Worm (Caenorhabditis elegans) whole organism, late embryonic: ENCODE results near the gene fdgt-2.

ENCODE experiments used
- C08G9.2 ChIP-seq: sonication (generic microtip); optimal IDR thresholded peaks from 2 replicates; lab custom pipeline; 2016; ENCODE audit warnings: mild to moderate bottlenecking, missing genetic modification characterization, moderate library complexity, missing compliant biosample characterization
- C38D4.7 ChIP-seq: fragments of 200-800 bp; sonication (Bioruptor generic); optimal IDR thresholded peaks from 2 replicates; lab custom pipeline; 2018; ENCODE audit warnings: mild to moderate bottlenecking, missing genetic modification characterization, moderate library complexity, missing compliant biosample characterization
- F13H6.1 ChIP-seq: sonication (generic microtip); optimal IDR thresholded peaks from 2 replicates; lab custom pipeline; 2016; ENCODE audit warnings: missing genetic modification characterization, missing compliant biosample characterization
- K09A11.1 ChIP-seq: sonication (generic microtip); optimal IDR thresholded peaks from 2 replicates; lab custom pipeline; 2017; ENCODE audit warnings: antibody characterized with exemption, mild to moderate bottlenecking, missing genetic modification characterization, missing compliant biosample characterization; ENCODE audit not compliant: insufficient read depth
- T23F11.4 ChIP-seq: fragments of 200-800 bp; sonication (Bioruptor generic); optimal IDR thresholded peaks from 2 replicates; lab custom pipeline; 2018; ENCODE audit warnings: mild to moderate bottlenecking, missing genetic modification characterization, missing compliant biosample characterization
- Y22D7AL.16 ChIP-seq: sonication (generic microtip); optimal IDR thresholded peaks from 2 replicates; lab custom pipeline; 2016; ENCODE audit warnings: missing genetic modification characterization, missing compliant biosample characterization
- ceh-14 ChIP-seq: sonication (generic microtip); optimal IDR thresholded peaks from 2 replicates; lab custom pipeline; 2016; ENCODE audit warnings: missing genotype, missing genetic modification characterization, missing compliant biosample characterization
- ceh-18 ChIP-seq: sonication (generic microtip); optimal IDR thresholded peaks from 2 replicates; lab custom pipeline; 2016; ENCODE audit warnings: missing genetic modification characterization, missing compliant biosample characterization
- ceh-19 ChIP-seq: fragments of 200-800 bp; sonication (Bioruptor generic); optimal IDR thresholded peaks from 2 replicates; lab custom pipeline; 2018; ENCODE audit warnings: mild to moderate bottlenecking, missing genetic modification characterization, missing compliant biosample characterization
- ceh-2 ChIP-seq: sonication (generic microtip); optimal IDR thresholded peaks from 2 replicates; lab custom pipeline; 2016; ENCODE audit warnings: missing genotype, missing genetic modification characterization, missing compliant biosample characterization
- ceh-24 ChIP-seq: sonication (generic microtip); optimal IDR thresholded peaks from 2 replicates; lab custom pipeline; 2016; ENCODE audit warnings: mild to moderate bottlenecking, missing genetic modification characterization, missing compliant biosample characterization
- ceh-31 ChIP-seq: sonication (generic microtip); optimal IDR thresholded peaks from 2 replicates; lab custom pipeline; 2016; ENCODE audit warnings: missing genetic modification characterization, missing compliant biosample characterization
- ceh-34 ChIP-seq: sonication (generic microtip); optimal IDR thresholded peaks from 2 replicates; lab custom pipeline; 2016; ENCODE audit warnings: mild to moderate bottlenecking, missing genetic modification characterization, missing compliant biosample characterization
- ceh-48 ChIP-seq: sonication (generic microtip); optimal IDR thresholded peaks from 2 replicates; lab custom pipeline; 2016; ENCODE audit warnings: missing genetic modification characterization, inconsistent platforms, missing compliant biosample characterization
- ceh-6 ChIP-seq: fragments of 200-800 bp; sonication (Bioruptor generic); optimal IDR thresholded peaks from 2 replicates; lab custom pipeline; 2018; ENCODE audit warnings: mild to moderate bottlenecking, missing genetic modification characterization, missing compliant biosample characterization
- che-1 ChIP-seq: sonication (generic microtip); optimal IDR thresholded peaks from 2 replicates; lab custom pipeline; 2016; ENCODE audit warnings: mild to moderate bottlenecking, missing genetic modification characterization, missing compliant biosample characterization
- dve-1 ChIP-seq: sonication (generic microtip); optimal IDR thresholded peaks from 2 replicates; lab custom pipeline; 2017; ENCODE audit warnings: antibody characterized with exemption, mild to moderate bottlenecking, missing genetic modification characterization, missing compliant biosample characterization
- elt-2 ChIP-seq: sonication (generic microtip); optimal IDR thresholded peaks from 2 replicates; lab custom pipeline; 2016; ENCODE audit warnings: missing genetic modification reagents, missing genetic modification characterization, missing compliant biosample characterization
- elt-4 ChIP-seq: sonication (generic microtip); optimal IDR thresholded peaks from 2 replicates; lab custom pipeline; 2016; ENCODE audit warnings: missing genetic modification characterization, missing compliant biosample characterization
- eyg-1 ChIP-seq: sonication (generic microtip); optimal IDR thresholded peaks from 2 replicates; lab custom pipeline; 2016; ENCODE audit warnings: missing genotype, missing genetic modification characterization, missing compliant biosample characterization
- fax-1 ChIP-seq: sonication (generic microtip); optimal IDR thresholded peaks from 2 replicates; lab custom pipeline; 2016; ENCODE audit warnings: missing genotype, missing genetic modification characterization, missing compliant biosample characterization
- hlh-15 ChIP-seq: sonication (generic microtip); optimal IDR thresholded peaks from 2 replicates; lab custom pipeline; 2016; ENCODE audit warnings: missing genetic modification characterization, missing compliant biosample characterization
- hlh-6 ChIP-seq: sonication (generic microtip); optimal IDR thresholded peaks from 2 replicates; lab custom pipeline; 2016; ENCODE audit warnings: missing genotype, missing genetic modification characterization, missing compliant biosample characterization
- lim-6 ChIP-seq: sonication (generic microtip); optimal IDR thresholded peaks from 2 replicates; lab custom pipeline; 2016; ENCODE audit warnings: missing genetic modification characterization, missing compliant biosample characterization
- nfya-1 ChIP-seq: sonication (generic microtip); optimal IDR thresholded peaks from 2 replicates; lab custom pipeline; 2017; ENCODE audit warnings: missing genetic modification characterization, mild to moderate bottlenecking, missing compliant biosample characterization, antibody characterized with exemption, moderate library complexity
- nhr-232 ChIP-seq: sonication (generic microtip); optimal IDR thresholded peaks from 2 replicates; lab custom pipeline; 2016; ENCODE audit warnings: missing genetic modification characterization, missing compliant biosample characterization
- pag-3 ChIP-seq: sonication (generic microtip); optimal IDR thresholded peaks from 2 replicates; lab custom pipeline; 2016; ENCODE audit warnings: missing compliant biosample characterization, missing genetic modification characterization, borderline replicate concordance
- pat-9 ChIP-seq: fragments of 200-800 bp; sonication (Bioruptor generic); optimal IDR thresholded peaks from 2 replicates; lab custom pipeline; 2018; ENCODE audit warnings: mild to moderate bottlenecking, missing genetic modification characterization, moderate library complexity, missing compliant biosample characterization
- pha-2 ChIP-seq: sonication (generic microtip); optimal IDR thresholded peaks from 2 replicates; lab custom pipeline; 2017; ENCODE audit warnings: mild to moderate bottlenecking, missing genetic modification characterization, missing compliant biosample characterization
- pqm-1 ChIP-seq: sonication (generic microtip); optimal IDR thresholded peaks from 2 replicates; lab custom pipeline; 2016; ENCODE audit warnings: missing genetic modification characterization, missing compliant biosample characterization
- ref-2 ChIP-seq: sonication (generic microtip); optimal IDR thresholded peaks from 2 replicates; lab custom pipeline; 2016; ENCODE audit warnings: missing genetic modification characterization, missing compliant biosample characterization
- rnt-1 ChIP-seq: sonication (generic microtip); optimal IDR thresholded peaks from 2 replicates; lab custom pipeline; 2016; ENCODE audit warnings: missing genetic modification characterization, missing compliant biosample characterization
- sdc-2 ChIP-seq: sonication (generic microtip); optimal IDR thresholded peaks from 2 replicates; lab custom pipeline; 2016; ENCODE audit warnings: missing genotype, missing genetic modification characterization, missing compliant biosample characterization
- syd-9 ChIP-seq: sonication (generic microtip); optimal IDR thresholded peaks from 2 replicates; lab custom pipeline; 2016; ENCODE audit warnings: mild to moderate bottlenecking, missing genetic modification characterization, moderate library complexity, missing compliant biosample characterization
- tbx-2 ChIP-seq: sonication (generic microtip); optimal IDR thresholded peaks from 2 replicates; lab custom pipeline; 2016; ENCODE audit warnings: missing genetic modification characterization, missing compliant biosample characterization
- unc-3 ChIP-seq, 2 experiments: fragments of 200-800 bp in 1 of 2; sonication (Bioruptor generic) in 1 of 2; sonication (generic microtip) in 1 of 2; conservative IDR thresholded peaks in 1 of 2; optimal IDR thresholded peaks in 1 of 2; 2 replicates each; pipeline versions ENCODE4 v1.3.6 to Lab custom; 2016 to 2022; ENCODE audit warnings: missing compliant biosample characterization in 2 of 2, missing genetic modification characterization in 2 of 2, missing genetic modification reagents in 1 of 2
- unc-42 ChIP-seq: sonication (generic microtip); optimal IDR thresholded peaks from 2 replicates; lab custom pipeline; 2016; ENCODE audit warnings: missing genotype, missing genetic modification characterization, missing compliant biosample characterization
- unc-55 ChIP-seq: sonication (generic microtip); optimal IDR thresholded peaks from 2 replicates; lab custom pipeline; 2017; ENCODE audit warnings: missing biosample characterization, missing genetic modification reagents, missing genetic modification characterization
- unc-86 ChIP-seq: sonication (generic microtip); optimal IDR thresholded peaks from 2 replicates; lab custom pipeline; 2016; ENCODE audit warnings: missing genetic modification characterization, missing compliant biosample characterization

Gene fdgt-2

DNA sequence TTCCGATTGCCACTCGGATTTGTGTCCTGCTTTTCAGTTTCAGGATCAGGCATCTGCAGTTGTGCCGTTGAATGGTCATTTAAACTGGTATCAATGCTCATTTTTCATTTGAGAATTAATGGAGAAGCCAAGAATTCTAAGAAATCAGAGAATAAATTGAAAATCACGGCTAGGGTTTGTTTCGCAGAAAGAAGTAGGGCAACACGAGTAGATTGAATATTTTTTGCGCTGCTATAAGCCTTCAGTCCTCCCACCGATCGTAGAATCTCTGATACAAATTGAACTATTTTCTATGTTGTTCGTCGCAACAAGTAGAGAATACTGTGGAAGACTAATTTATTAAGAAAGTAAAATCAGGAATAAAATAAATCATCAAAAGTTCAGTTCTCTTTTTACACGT, 19.6 kb downstream of the fdgt-2 start, which contains the start of gene acp-3:
TSS of gene acp-3 (minus strand) at position 101 of the 400 bp plus-strand sequence.
- TF ChIP-seq K09A11.1 (no peak), C08G9.2 (tag; lab: Kevin White, UChicago) (no peak), fax-1 (tag; lab: Kevin White, UChicago) (no peak), pqm-1 (tag; lab: Kevin White, UChicago) (no peak), eyg-1 (tag; lab: Kevin White, UChicago) (no peak), ceh-2 (tag; lab: Kevin White, UChicago) (no peak), ceh-48 (no peak)

ce11 chrII:8438791-8439287, 21.4 kb downstream of the fdgt-2 start, which contains the start of gene lips-10:
Gene lips-10 (plus strand): TSS chrII:8439168.
- TF ChIP-seq K09A11.1, result no peak

ce11 chrII:8440097-8440496, 22.7 kb downstream of the fdgt-2 start:
- TF ChIP-seq hlh-15 (no peak), F13H6.1 (tag; lab: Kevin White, UChicago) (no peak), fax-1 (tag; lab: Kevin White, UChicago) (no peak), syd-9 (tag; lab: Kevin White, UChicago) (no peak)

ce11 chrII:8440792-8441191, 23.4 kb downstream of the fdgt-2 start:
- TF ChIP-seq Y22D7AL.16 (tag; lab: Kevin White, UChicago), result no peak
- TF ChIP-seq tbx-2, result no peak
- no peak for TF ChIP-seq ceh-18 (tag; lab: Kevin White, UChicago)
- no peak for TF ChIP-seq K09A11.1
- TF ChIP-seq pag-3 (tag; lab: Kevin White, UChicago), result no peak
- no peak for TF ChIP-seq ceh-31 (tag; lab: Kevin White, UChicago)
- TF ChIP-seq ceh-24, result no peak
- no peak for TF ChIP-seq unc-3 (GFP tag; conservative IDR thresholded peaks at IDR 0.05; lab: Robert Waterston, UW)
- TF ChIP-seq unc-3 (tag; optimal IDR thresholded peaks at IDR 0.05; lab: Kevin White, UChicago), result no peak
- no peak for TF ChIP-seq ceh-6 (GFP tag; lab: Kevin White, UChicago)
- TF ChIP-seq elt-2 (tag; lab: Kevin White, UChicago), result no peak
- TF ChIP-seq lim-6 (tag; lab: Kevin White, UChicago), result no peak
- no peak for TF ChIP-seq unc-55 (GFP tag; lab: Kevin White, UChicago)
- no peak for TF ChIP-seq pha-2
- no peak for TF ChIP-seq ceh-14 (tag; lab: Kevin White, UChicago)
- no peak for TF ChIP-seq C08G9.2 (tag; lab: Kevin White, UChicago)
- TF ChIP-seq hlh-6, result no peak

DNA sequence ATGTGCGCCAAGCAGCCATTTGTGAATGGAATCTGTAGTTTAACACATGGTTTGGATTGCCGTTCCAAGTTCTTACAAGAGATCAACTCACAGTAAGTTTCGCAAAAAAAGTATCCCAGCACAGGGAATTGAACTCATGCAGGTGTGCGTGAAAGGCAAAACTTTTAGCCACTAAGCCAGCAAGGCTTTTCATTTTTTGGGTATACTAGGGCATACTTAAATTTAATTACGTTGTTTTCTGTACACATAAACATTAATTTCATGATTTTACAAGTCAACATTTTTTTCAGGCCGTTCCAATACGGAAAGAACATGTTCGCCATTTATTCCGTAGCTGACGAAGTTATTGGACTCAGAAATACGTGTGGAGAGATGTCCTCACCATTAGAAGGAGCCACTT, 24.1 kb downstream of the fdgt-2 start:
- TF ChIP-seq ceh-24, result no peak
- no peak for TF ChIP-seq sdc-2 (tag; lab: Kevin White, UChicago)
- TF ChIP-seq rnt-1 (tag; lab: Kevin White, UChicago), result no peak
- TF ChIP-seq ceh-48, result no peak
- no peak for TF ChIP-seq ref-2 (tag; lab: Kevin White, UChicago)
- TF ChIP-seq fax-1 (tag; lab: Kevin White, UChicago), result no peak
- no peak for TF ChIP-seq unc-42
- no peak for TF ChIP-seq ceh-34 (tag; lab: Kevin White, UChicago)
- no peak for TF ChIP-seq ceh-14 (tag; lab: Kevin White, UChicago)
- no peak for TF ChIP-seq pat-9 (tag; lab: Kevin White, UChicago)
- TF ChIP-seq, all 69 proteins: peak for 0

- TF ChIP-seq C38D4.7 (no peak), eyg-1 (tag; lab: Kevin White, UChicago) (no peak), che-1 (tag; lab: Kevin White, UChicago) (no peak), hlh-6 (no peak), syd-9 (tag; lab: Kevin White, UChicago) (no peak), pat-9 (tag; lab: Kevin White, UChicago) (no peak), unc-86 (tag; lab: Kevin White, UChicago) (peak; percentile 14), elt-2 (tag; lab: Kevin White, UChicago) (peak; percentile 25), T23F11.4 (no peak), unc-3 (GFP tag; conservative IDR thresholded peaks at IDR 0.05; lab: Robert Waterston, UW) (no peak), unc-3 (tag; optimal IDR thresholded peaks at IDR 0.05; lab: Kevin White, UChicago) (peak; percentile 10), nhr-232 (tag; lab: Kevin White, UChicago) (no peak), dve-1 (tag; lab: Kevin White, UChicago) (peak; percentile 35), tbx-2 (peak; percentile 14), nfya-1 (tag; lab: Kevin White, UChicago) (peak; percentile 28), Y22D7AL.16 (tag; lab: Kevin White, UChicago) (no peak), ceh-19 (GFP tag; lab: Kevin White, UChicago) (no peak), ceh-31 (tag; lab: Kevin White, UChicago) (no peak), elt-4 (no peak)
Measured at ce11 chrII:8442176-8442575, 24.8 kb downstream of the fdgt-2 start.
